Worm (Caenorhabditis elegans): ENCODE measurements around the gene ZC404.15.
A peak's percentile ranks its signal among the peaks of the same experiment; 100 is the strongest.

The ZC404.15 gene

ce11 chrV:6799564-6799963 lies 19.3 kb downstream of the ZC404.15 start, which contains the start of gene dmsr-9:
dmsr-9 (minus strand) TSS chrV:6799664.
- TF ChIP-seq nhr-76 (tag; optimal IDR thresholded peaks at IDR 0.05) (no peak), fkh-8 (tag; optimal IDR thresholded peaks at IDR 0.05) (peak; percentile 30)

- no peak for TF ChIP-seq sox-4 (tag; optimal IDR thresholded peaks at IDR 0.05)
- TF ChIP-seq efl-1 (optimal IDR thresholded peaks at IDR 0.05), result no peak
- peak in 1 of 2 experiments; percentile 71 for TF ChIP-seq efl-1 (GFP tag; optimal IDR thresholded peaks at IDR 0.05 in 1 of 2)
Measured at ce11 chrV:6801850-6802249, 21.6 kb downstream of the ZC404.15 start, which contains the start of gene dmsr-10. dmsr-10 (minus strand) TSS chrV:6801950.

- TF ChIP-seq C16A3.4 (tag; optimal IDR thresholded peaks at IDR 0.05) (no peak), nhr-20 (tag; optimal IDR thresholded peaks at IDR 0.05) (no peak), blmp-1 (tag; optimal IDR thresholded peaks at IDR 0.05) (no peak), lsy-2 (tag; optimal IDR thresholded peaks at IDR 0.05) (no peak), nhr-90 (tag; optimal IDR thresholded peaks at IDR 0.05; ENCODE audit: poor library complexity) (no peak), pag-3 (tag; optimal IDR thresholded peaks at IDR 0.05; ENCODE audit: borderline replicate concordance, insufficient read depth) (no peak), lin-15B (tag; optimal IDR thresholded peaks at IDR 0.05) (no peak), dpl-1 (GFP tag; optimal IDR thresholded peaks at IDR 0.05) (no peak), nhr-12 (tag; optimal IDR thresholded peaks at IDR 0.05) (no peak), lin-14 (GFP tag; optimal IDR thresholded peaks at IDR 0.05) (no peak), fos-1 (tag; optimal IDR thresholded peaks at IDR 0.05) (no peak), hlh-17 (GFP tag; optimal IDR thresholded peaks at IDR 0.05; ENCODE audit: borderline replicate concordance) (no peak), lin-39 (tag; optimal IDR thresholded peaks at IDR 0.05) (no peak), unc-86 (tag; optimal IDR thresholded peaks at IDR 0.05) (no peak)
Measured at ce11 chrV:6803992-6804391, 23.7 kb downstream of the ZC404.15 start, which contains the start of gene dmsr-11. dmsr-11 (minus strand) TSS chrV:6804092.

ce11 chrV:6806340-6806739 lies 26.1 kb downstream of the ZC404.15 start, which contains the start of gene dmsr-12:
dmsr-12 (minus strand) TSS chrV:6806440.
- TF ChIP-seq zag-1 (tag; optimal IDR thresholded peaks at IDR 0.05) (no peak), unc-62 (GFP tag; optimal IDR thresholded peaks at IDR 0.05) (no peak), hpl-2 (GFP tag; optimal IDR thresholded peaks at IDR 0.05) (no peak), ama-1 (optimal IDR thresholded peaks at IDR 0.05) (no peak), dpl-1 (GFP tag; optimal IDR thresholded peaks at IDR 0.05) (no peak), ets-5 (GFP tag; IDR thresholded peaks at IDR 0.05) (no peak)

ce11 chrV:6808962-6809361 lies 28.7 kb downstream of the ZC404.15 start, which contains the start of gene dmsr-16:
dmsr-16 (minus strand) TSS chrV:6809062.
- TF ChIP-seq C16A3.4 (tag; optimal IDR thresholded peaks at IDR 0.05), result no peak

ce11 chrV:6810091-6810490 lies 29.8 kb downstream of the ZC404.15 start:
- TF ChIP-seq alr-1 (tag; optimal IDR thresholded peaks at IDR 0.05; ENCODE audit: borderline replicate concordance) (no peak), nhr-11 (tag; optimal IDR thresholded peaks at IDR 0.05) (no peak), unc-86 (tag; optimal IDR thresholded peaks at IDR 0.05) (no peak), hpl-2 (GFP tag; optimal IDR thresholded peaks at IDR 0.05) (no peak), elt-2 (tag; optimal IDR thresholded peaks at IDR 0.05) (peak; percentile 32)

- TF ChIP-seq ets-5 (GFP tag; IDR thresholded peaks at IDR 0.05) (no peak), elt-3 (tag; optimal IDR thresholded peaks at IDR 0.05) (no peak), blmp-1 (tag; optimal IDR thresholded peaks at IDR 0.05) (no peak), lin-13 (GFP tag; optimal IDR thresholded peaks at IDR 0.05) (no peak), nhr-12 (tag; optimal IDR thresholded peaks at IDR 0.05) (no peak), elt-2 (tag; optimal IDR thresholded peaks at IDR 0.05) (peak; percentile 77), tlp-1 (tag; optimal IDR thresholded peaks at IDR 0.05) (peak; percentile 50)
Measured at ce11 chrV:6811863-6812262, 31.6 kb downstream of the ZC404.15 start.
